Worm (Caenorhabditis elegans) whole organism, late embryonic: Measurements from ENCODE around the gene K04D7.6.

Source experiments
- C38D4.7 ChIP-seq: fragments of 200-800 bp; sonication (Bioruptor generic); optimal IDR thresholded peaks from 2 replicates; lab custom pipeline; 2018; ENCODE audit warnings: mild to moderate bottlenecking, missing genetic modification characterization, moderate library complexity, missing compliant biosample characterization
- K02D7.2 ChIP-seq: sonication (generic microtip); optimal IDR thresholded peaks from 2 replicates; lab custom pipeline; 2017; ENCODE audit warnings: mild to moderate bottlenecking, missing genetic modification characterization, missing compliant biosample characterization
- K09A11.1 ChIP-seq: sonication (generic microtip); optimal IDR thresholded peaks from 2 replicates; lab custom pipeline; 2017; ENCODE audit warnings: antibody characterized with exemption, mild to moderate bottlenecking, missing genetic modification characterization, missing compliant biosample characterization; ENCODE audit not compliant: insufficient read depth
- T23F11.4 ChIP-seq: fragments of 200-800 bp; sonication (Bioruptor generic); optimal IDR thresholded peaks from 2 replicates; lab custom pipeline; 2018; ENCODE audit warnings: mild to moderate bottlenecking, missing genetic modification characterization, missing compliant biosample characterization
- ceh-31 ChIP-seq: sonication (generic microtip); optimal IDR thresholded peaks from 2 replicates; lab custom pipeline; 2016; ENCODE audit warnings: missing genetic modification characterization, missing compliant biosample characterization
- ceh-34 ChIP-seq: sonication (generic microtip); optimal IDR thresholded peaks from 2 replicates; lab custom pipeline; 2016; ENCODE audit warnings: mild to moderate bottlenecking, missing genetic modification characterization, missing compliant biosample characterization
- ceh-6 ChIP-seq: fragments of 200-800 bp; sonication (Bioruptor generic); optimal IDR thresholded peaks from 2 replicates; lab custom pipeline; 2018; ENCODE audit warnings: mild to moderate bottlenecking, missing genetic modification characterization, missing compliant biosample characterization
- elt-2 ChIP-seq: sonication (generic microtip); optimal IDR thresholded peaks from 2 replicates; lab custom pipeline; 2016; ENCODE audit warnings: missing genetic modification reagents, missing genetic modification characterization, missing compliant biosample characterization
- fkh-6 ChIP-seq: sonication (generic microtip); optimal IDR thresholded peaks from 2 replicates; lab custom pipeline; 2016; ENCODE audit warnings: missing genetic modification characterization, missing compliant biosample characterization
- hlh-13 ChIP-seq: fragments of 200-800 bp; sonication (Bioruptor generic); optimal IDR thresholded peaks from 2 replicates; lab custom pipeline; 2018; ENCODE audit warnings: mild to moderate bottlenecking, missing genetic modification characterization, missing compliant biosample characterization
- hlh-30 ChIP-seq: sonication (generic microtip); optimal IDR thresholded peaks from 2 replicates; lab custom pipeline; 2017; ENCODE audit warnings: antibody characterized with exemption, missing genetic modification characterization, missing compliant biosample characterization; ENCODE audit not compliant: insufficient read depth
- hlh-6 ChIP-seq: sonication (generic microtip); optimal IDR thresholded peaks from 2 replicates; lab custom pipeline; 2016; ENCODE audit warnings: missing genotype, missing genetic modification characterization, missing compliant biosample characterization
- lim-6 ChIP-seq: sonication (generic microtip); optimal IDR thresholded peaks from 2 replicates; lab custom pipeline; 2016; ENCODE audit warnings: missing genetic modification characterization, missing compliant biosample characterization
- lin-11 ChIP-seq: fragments of 200-800 bp; sonication (Bioruptor generic); optimal IDR thresholded peaks from 2 replicates; lab custom pipeline; 2018; ENCODE audit warnings: mild to moderate bottlenecking, missing genetic modification characterization, missing compliant biosample characterization
- madf-2 ChIP-seq: sonication (generic microtip); optimal IDR thresholded peaks from 2 replicates; lab custom pipeline; 2017; ENCODE audit warnings: missing genetic modification characterization, missing compliant biosample characterization
- nhr-11 ChIP-seq: fragments of 150-350 bp; optimal IDR thresholded peaks from 2 replicates; lab custom pipeline; 2014; ENCODE audit warnings: missing biosample characterization, missing genetic modification characterization
- npax-4 ChIP-seq: sonication (generic microtip); optimal IDR thresholded peaks from 2 replicates; lab custom pipeline; 2016; ENCODE audit warnings: missing genetic modification characterization, missing compliant biosample characterization
- odd-2 ChIP-seq: sonication (generic microtip); optimal IDR thresholded peaks from 2 replicates; lab custom pipeline; 2017; ENCODE audit warnings: antibody characterized with exemption, mild to moderate bottlenecking, missing genetic modification characterization, missing compliant biosample characterization
- pag-3 ChIP-seq: sonication (generic microtip); optimal IDR thresholded peaks from 2 replicates; lab custom pipeline; 2016; ENCODE audit warnings: missing compliant biosample characterization, missing genetic modification characterization, borderline replicate concordance
- pha-2 ChIP-seq: sonication (generic microtip); optimal IDR thresholded peaks from 2 replicates; lab custom pipeline; 2017; ENCODE audit warnings: mild to moderate bottlenecking, missing genetic modification characterization, missing compliant biosample characterization
- pha-4 ChIP-seq: fragments of 150-350 bp; optimal IDR thresholded peaks from 2 replicates; lab custom pipeline; 2018; ENCODE audit warnings: missing biosample characterization, missing genetic modification reagents, missing genetic modification characterization
- pros-1 ChIP-seq: fragments of 150-350 bp; optimal IDR thresholded peaks from 2 replicates; lab custom pipeline; 2014; ENCODE audit warnings: missing biosample characterization, missing genetic modification reagents, missing genetic modification characterization
- rnt-1 ChIP-seq: sonication (generic microtip); optimal IDR thresholded peaks from 2 replicates; lab custom pipeline; 2016; ENCODE audit warnings: missing genetic modification characterization, missing compliant biosample characterization
- sdc-2 ChIP-seq: sonication (generic microtip); optimal IDR thresholded peaks from 2 replicates; lab custom pipeline; 2016; ENCODE audit warnings: missing genotype, missing genetic modification characterization, missing compliant biosample characterization
- sox-4 ChIP-seq: sonication (generic microtip); optimal IDR thresholded peaks from 2 replicates; lab custom pipeline; 2017; ENCODE audit warnings: mild to moderate bottlenecking, missing genetic modification characterization, inconsistent platforms, missing compliant biosample characterization
- syd-9 ChIP-seq: sonication (generic microtip); optimal IDR thresholded peaks from 2 replicates; lab custom pipeline; 2016; ENCODE audit warnings: mild to moderate bottlenecking, missing genetic modification characterization, moderate library complexity, missing compliant biosample characterization
- tbx-7 ChIP-seq: sonication (generic microtip); optimal IDR thresholded peaks from 2 replicates; lab custom pipeline; 2016; ENCODE audit warnings: missing genotype, missing genetic modification characterization, missing compliant biosample characterization
- ttx-3 ChIP-seq: sonication (generic microtip); optimal IDR thresholded peaks from 2 replicates; lab custom pipeline; 2016; ENCODE audit warnings: missing genetic modification reagents, missing genetic modification characterization, missing compliant biosample characterization
- unc-3 ChIP-seq, 2 experiments: fragments of 200-800 bp in 1 of 2; sonication (Bioruptor generic) in 1 of 2; sonication (generic microtip) in 1 of 2; conservative IDR thresholded peaks in 1 of 2; optimal IDR thresholded peaks in 1 of 2; 2 replicates each; pipeline versions ENCODE4 v1.3.6 to Lab custom; 2016 to 2022; ENCODE audit warnings: missing compliant biosample characterization in 2 of 2, missing genetic modification characterization in 2 of 2, missing genetic modification reagents in 1 of 2
- unc-55 ChIP-seq: sonication (generic microtip); optimal IDR thresholded peaks from 2 replicates; lab custom pipeline; 2017; ENCODE audit warnings: missing biosample characterization, missing genetic modification reagents, missing genetic modification characterization
- ztf-16 ChIP-seq: sonication (generic microtip); optimal IDR thresholded peaks from 2 replicates; lab custom pipeline; 2017; ENCODE audit warnings: missing genetic modification characterization, missing compliant biosample characterization

K04D7.6 gene

ce11 chrIV:10245666-10246210 is 39.7 kb upstream of the K04D7.6 start, which contains the start of gene F01G10.10:
F01G10.10 (plus strand) TSS chrIV:10246160.
- no peak for TF ChIP-seq sdc-2 (tag; lab: Kevin White, UChicago)
- TF ChIP-seq C38D4.7 (GFP tag; lab: Kevin White, UChicago) = no peak
- no peak for TF ChIP-seq ceh-6 (GFP tag; lab: Kevin White, UChicago)
- no peak for TF ChIP-seq hlh-30 (tag; lab: Kevin White, UChicago)
- TF ChIP-seq fkh-6 = no peak
- no peak for TF ChIP-seq ttx-3 (tag; lab: Kevin White, UChicago)
- no peak for TF ChIP-seq sox-4

DNA sequence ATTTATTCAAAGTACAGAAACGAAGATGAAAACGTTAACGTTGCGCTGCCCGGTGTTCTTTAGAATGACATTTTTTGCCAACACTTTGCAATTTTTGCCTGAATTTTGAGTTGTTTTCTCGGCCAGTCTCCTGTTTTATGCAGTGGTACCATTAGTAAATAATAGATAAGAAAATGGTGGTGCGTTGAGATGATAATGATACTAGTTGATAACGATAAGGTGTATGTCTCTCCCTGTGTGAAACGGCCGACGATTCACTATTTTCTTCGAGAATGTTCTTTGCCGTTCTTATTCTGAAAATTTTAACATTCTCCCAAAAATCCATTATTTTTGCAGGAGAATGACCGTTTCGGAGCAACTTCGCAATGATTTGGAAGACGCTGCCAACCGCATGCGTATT is 37.2 kb upstream of the K04D7.6 start, which contains the start of gene tkt-1:
tkt-1 (plus strand) TSS at position 337 of the 400 bp plus-strand sequence.
- TF ChIP-seq lim-6 (no peak), sox-4 (no peak), elt-2 (peak; percentile 91), npax-4 (tag; lab: Kevin White, UChicago) (no peak), tbx-7 (tag; lab: Kevin White, UChicago) (no peak)
- TF ChIP-seq, all 69 proteins: peak for 1

ce11 chrIV:10242458-10243123 is 36.5 kb upstream of the K04D7.6 start:
- TF ChIP-seq unc-3 (GFP tag; conservative IDR thresholded peaks at IDR 0.05; lab: Robert Waterston, UW) (no peak), unc-3 (tag; optimal IDR thresholded peaks at IDR 0.05; lab: Kevin White, UChicago) (no peak), unc-55 (no peak), ceh-31 (tag; lab: Kevin White, UChicago) (no peak), nhr-11 (tag; lab: Kevin White, UChicago) (no peak), odd-2 (no peak), pros-1 (no peak), pag-3 (tag; lab: Kevin White, UChicago) (no peak)

- TF ChIP-seq fkh-6 (no peak), pha-4 (tag; lab: Kevin White, UChicago) (no peak), hlh-13 (GFP tag; lab: Kevin White, UChicago) (no peak), lin-11 (tag; lab: Kevin White, UChicago) (no peak), syd-9 (tag; lab: Kevin White, UChicago) (no peak), ztf-16 (no peak), K09A11.1 (tag; lab: Kevin White, UChicago) (no peak), sox-4 (no peak), rnt-1 (tag; lab: Kevin White, UChicago) (no peak), K02D7.2 (tag; lab: Kevin White, UChicago) (no peak), tbx-7 (tag; lab: Kevin White, UChicago) (no peak), unc-55 (no peak), hlh-6 (tag; lab: Kevin White, UChicago) (no peak), pros-1 (no peak), pha-2 (no peak), lim-6 (no peak), ceh-34 (tag; lab: Kevin White, UChicago) (no peak), madf-2 (tag; lab: Kevin White, UChicago) (no peak), ceh-6 (GFP tag; lab: Kevin White, UChicago) (no peak)
Measured at ce11 chrIV:10241659-10242058, 35.6 kb upstream of the K04D7.6 start, which contains the start of gene lipl-7. lipl-7 (minus strand) TSS chrIV:10241823.

- TF ChIP-seq elt-2 (peak; percentile 44), T23F11.4 (GFP tag; lab: Kevin White, UChicago) (no peak)
Measured at ce11 chrIV:10239045-10239444, 33.0 kb upstream of the K04D7.6 start, which contains the start of gene ech-8. ech-8 (minus strand) TSS chrIV:10239176.
